Worm (Caenorhabditis elegans): ENCODE data around the gene scav-3.

The scav-3 gene

ce11 chrIII:12445991-12446502, 10.6 kb downstream of the scav-3 start, which contains the start of gene Y49E10.18:
TSS of gene Y49E10.18 (minus strand) at chrIII:12446106.
- TF ChIP-seq ekl-4 (GFP tag; IDR thresholded peaks at IDR 0.05) (no peak), nfya-1 (tag; optimal IDR thresholded peaks at IDR 0.05; ENCODE audit: borderline replicate concordance, insufficient read depth) (no peak), nhr-80 (tag; optimal IDR thresholded peaks at IDR 0.05) (peak; percentile 36)

- TF ChIP-seq sptf-2 (GFP tag; optimal IDR thresholded peaks at IDR 0.05) = no peak
- no peak for TF ChIP-seq ceh-27 (GFP tag; optimal IDR thresholded peaks at IDR 0.05)
- no peak for TF ChIP-seq tbx-9 (tag; optimal IDR thresholded peaks at IDR 0.05; ENCODE audit: borderline replicate concordance)
- TF ChIP-seq nhr-179 (tag; optimal IDR thresholded peaks at IDR 0.05) = no peak
- peak; percentile 67 for TF ChIP-seq nhr-80 (tag; optimal IDR thresholded peaks at IDR 0.05)
- TF ChIP-seq F33H1.4 (GFP tag; IDR thresholded peaks at IDR 0.05) = no peak
- no peak for TF ChIP-seq hmg-1.2 (GFP tag; IDR thresholded peaks at IDR 0.05)
- TF ChIP-seq lsl-1 (GFP tag; optimal IDR thresholded peaks at IDR 0.05) = no peak
- no peak for TF ChIP-seq ztf-3 (GFP tag; optimal IDR thresholded peaks at IDR 0.05)
These were observed 11.4 kb downstream of the scav-3 start for ce11 chrIII:12445223-12445622.

ce11 chrIII:12443880-12444279, 12.8 kb downstream of the scav-3 start:
- no peak for TF ChIP-seq dpl-1 (GFP tag; optimal IDR thresholded peaks at IDR 0.05)
- no peak for TF ChIP-seq sea-2 (GFP tag; IDR thresholded peaks at IDR 0.05)
- TF ChIP-seq B0261.1 (tag; optimal IDR thresholded peaks at IDR 0.05) = no peak
- TF ChIP-seq F37B4.10 (GFP tag; IDR thresholded peaks at IDR 0.05) = no peak
- no peak for TF ChIP-seq pha-4 (tag; optimal IDR thresholded peaks at IDR 0.05)
- no peak for TF ChIP-seq efl-1 (GFP tag; optimal IDR thresholded peaks at IDR 0.05)
- TF ChIP-seq attf-5 (GFP tag; optimal IDR thresholded peaks at IDR 0.05) = no peak
- no peak for TF ChIP-seq him-1 (tag; optimal IDR thresholded peaks at IDR 0.05)
- TF ChIP-seq chd-7 (tag; optimal IDR thresholded peaks at IDR 0.05) = no peak
- TF ChIP-seq ekl-4 (GFP tag; IDR thresholded peaks at IDR 0.05) = no peak
- TF ChIP-seq ets-4 (GFP tag; optimal IDR thresholded peaks at IDR 0.05) = no peak
- no peak for TF ChIP-seq dox-1 (GFP tag; IDR thresholded peaks at IDR 0.05)
- no peak for TF ChIP-seq nfyb-1 (GFP tag; IDR thresholded peaks at IDR 0.05)
- TF ChIP-seq unc-130 (GFP tag; optimal IDR thresholded peaks at IDR 0.05) = no peak

DNA sequence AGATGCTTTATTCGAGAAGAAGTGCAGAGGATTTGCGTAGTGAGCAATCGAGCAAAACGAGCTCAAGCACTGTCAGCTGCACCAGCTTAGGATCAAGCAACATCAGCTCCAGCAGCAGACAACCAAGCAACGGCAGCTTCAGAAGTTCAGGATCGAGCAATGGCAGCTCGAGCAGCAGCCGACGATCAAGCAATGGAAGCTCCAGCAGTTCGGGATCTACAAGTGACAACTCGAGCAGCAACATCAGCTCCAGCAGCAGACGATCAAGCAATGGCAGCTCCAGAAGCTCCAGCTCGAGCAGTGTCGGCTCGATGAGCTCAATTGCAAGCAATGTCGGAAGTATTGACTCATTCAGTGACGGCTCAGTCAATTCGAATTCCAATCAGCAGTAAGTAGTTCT, 17.6 kb downstream of the scav-3 start:
- TF ChIP-seq zfh-2 (GFP tag; conservative IDR thresholded peaks at IDR 0.05) = peak; percentile 53; the same call in 1 of the 2 replicates
- peak; percentile 64; the same call in 1 of the 2 replicates for TF ChIP-seq egrh-3 (GFP tag; IDR thresholded peaks at IDR 0.05)
- no peak for TF ChIP-seq madf-6 (GFP tag; IDR thresholded peaks at IDR 0.05)

ce11 chrIII:12437020-12437419, 19.6 kb downstream of the scav-3 start:
- TF ChIP-seq Y95B8A.8 (GFP tag; IDR thresholded peaks at IDR 0.05) (no peak), mxl-1 (tag; optimal IDR thresholded peaks at IDR 0.05) (no peak), fkh-3 (tag; optimal IDR thresholded peaks at IDR 0.05) (no peak), madf-8 (GFP tag; conservative IDR thresholded peaks at IDR 0.05) (no peak), ztf-22 (GFP tag; optimal IDR thresholded peaks at IDR 0.05) (no peak), ets-4 (GFP tag; optimal IDR thresholded peaks at IDR 0.05) (no peak), ceh-40 (GFP tag; IDR thresholded peaks at IDR 0.05) (no peak), cebp-1 (GFP tag; IDR thresholded peaks at IDR 0.05) (no peak), cebp-1 (tag; optimal IDR thresholded peaks at IDR 0.05) (no peak), die-1 (tag; optimal IDR thresholded peaks at IDR 0.05) (no peak), snpc-1.3 (tag; optimal IDR thresholded peaks at IDR 0.05; ENCODE audit: insufficient read depth) (no peak)
